Worm (Caenorhabditis elegans): Measurements from ENCODE around the gene Y113G7A.13.

The Y113G7A.13 gene

ce11 chrV:20126637-20127036 lies 21.4 kb upstream of the Y113G7A.13 start:
- TF ChIP-seq ztf-23 (GFP tag; IDR thresholded peaks at IDR 0.05) (no peak), klf-2 (GFP tag; conservative IDR thresholded peaks at IDR 0.05) (0 out of 2 replicates have a peak, but pooled peaks have one; percentile 23)

DNA sequence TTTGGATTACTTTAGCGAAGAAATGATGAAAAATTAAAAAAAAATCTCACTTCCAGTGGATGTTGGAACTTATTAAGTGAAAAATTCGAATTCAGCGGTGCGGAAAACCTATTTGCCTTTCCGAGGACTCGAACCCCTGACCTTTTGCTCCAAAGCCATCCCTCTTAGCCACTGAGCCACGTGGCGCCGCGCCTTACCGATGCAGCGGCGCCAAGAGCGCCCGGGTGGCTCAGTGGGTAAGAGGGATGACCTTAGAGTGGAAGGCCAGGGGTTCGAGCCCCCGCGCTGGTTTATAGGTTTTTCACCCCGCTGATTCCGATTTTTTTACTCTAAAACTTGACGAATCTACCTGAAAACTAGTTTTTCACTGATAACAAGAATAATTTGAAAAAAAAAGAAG lies 20.5 kb upstream of the Y113G7A.13 start:
- TF ChIP-seq klf-2 (GFP tag; conservative IDR thresholded peaks at IDR 0.05) (no peak), flt-1 (GFP tag; IDR thresholded peaks at IDR 0.05) (no peak), ztf-29 (GFP tag; IDR thresholded peaks at IDR 0.05) (no peak), tab-1 (GFP tag; IDR thresholded peaks at IDR 0.05) (no peak), cog-1 (tag; optimal IDR thresholded peaks at IDR 0.05) (no peak), T22C8.4 (GFP tag; IDR thresholded peaks at IDR 0.05) (no peak), ref-1 (GFP tag; conservative IDR thresholded peaks at IDR 0.05) (no peak), med-1 (GFP tag; optimal IDR thresholded peaks at IDR 0.05; ENCODE audit: insufficient read depth) (no peak), ztf-23 (GFP tag; IDR thresholded peaks at IDR 0.05) (no peak)

DNA sequence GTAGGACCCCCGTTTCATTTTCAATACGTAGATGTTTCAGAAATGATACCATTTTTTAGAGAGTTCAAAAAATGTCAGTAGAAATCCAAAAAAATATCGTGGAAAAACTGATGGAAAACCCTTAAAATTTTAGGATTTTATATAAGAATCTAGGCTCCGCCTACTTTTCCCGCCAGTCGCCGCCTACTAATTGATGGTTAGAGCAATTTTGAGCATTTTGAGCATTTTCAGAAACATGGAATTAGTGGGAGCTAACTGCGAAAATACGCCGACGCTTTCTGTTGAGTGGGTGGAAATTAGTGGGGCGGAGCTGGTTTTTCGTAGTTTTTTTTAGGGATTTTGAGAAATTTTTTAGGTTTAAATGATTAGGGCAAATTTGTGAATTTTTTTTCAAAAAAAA lies 14.8 kb upstream of the Y113G7A.13 start, which contains the start of gene ssu-1:
TSS of gene ssu-1 (minus strand) at position 101 of the 400 bp plus-strand sequence.
- TF ChIP-seq ref-1 (GFP tag; conservative IDR thresholded peaks at IDR 0.05) (no peak), cog-1 (tag; optimal IDR thresholded peaks at IDR 0.05) (no peak), ztf-23 (GFP tag; IDR thresholded peaks at IDR 0.05) (no peak), T22C8.4 (GFP tag; IDR thresholded peaks at IDR 0.05) (no peak), klf-2 (GFP tag; conservative IDR thresholded peaks at IDR 0.05) (no peak), med-1 (GFP tag; optimal IDR thresholded peaks at IDR 0.05; ENCODE audit: insufficient read depth) (no peak), ztf-29 (GFP tag; IDR thresholded peaks at IDR 0.05) (no peak), tab-1 (GFP tag; IDR thresholded peaks at IDR 0.05) (no peak), flt-1 (GFP tag; IDR thresholded peaks at IDR 0.05) (no peak)

DNA sequence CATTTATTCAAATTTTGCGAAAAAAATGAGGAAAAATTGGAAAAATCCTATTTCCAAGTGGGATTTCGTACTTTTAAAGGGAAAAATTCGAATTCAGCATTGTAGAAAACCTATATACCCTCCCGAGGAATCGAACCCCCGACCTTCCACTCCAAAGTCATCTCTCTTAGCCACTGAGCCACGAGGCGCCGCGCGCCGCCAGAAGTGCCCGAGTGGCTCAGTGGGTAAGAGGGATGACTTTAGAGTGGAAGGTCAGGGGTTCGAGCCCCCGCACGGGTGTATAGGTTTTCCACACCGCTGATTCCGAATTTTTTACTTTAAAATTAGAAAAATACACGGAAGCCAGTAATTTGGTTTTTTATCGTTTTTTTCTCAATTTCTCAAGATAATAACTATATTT lies 13.2 kb upstream of the Y113G7A.13 start:
- TF ChIP-seq cog-1 (tag; optimal IDR thresholded peaks at IDR 0.05) (no peak), med-1 (GFP tag; optimal IDR thresholded peaks at IDR 0.05; ENCODE audit: insufficient read depth) (no peak), ref-1 (GFP tag; conservative IDR thresholded peaks at IDR 0.05) (no peak), ztf-29 (GFP tag; IDR thresholded peaks at IDR 0.05) (no peak), klf-2 (GFP tag; conservative IDR thresholded peaks at IDR 0.05) (no peak), T22C8.4 (GFP tag; IDR thresholded peaks at IDR 0.05) (no peak), ztf-23 (GFP tag; IDR thresholded peaks at IDR 0.05) (no peak), tab-1 (GFP tag; IDR thresholded peaks at IDR 0.05) (no peak), flt-1 (GFP tag; IDR thresholded peaks at IDR 0.05) (no peak)

DNA sequence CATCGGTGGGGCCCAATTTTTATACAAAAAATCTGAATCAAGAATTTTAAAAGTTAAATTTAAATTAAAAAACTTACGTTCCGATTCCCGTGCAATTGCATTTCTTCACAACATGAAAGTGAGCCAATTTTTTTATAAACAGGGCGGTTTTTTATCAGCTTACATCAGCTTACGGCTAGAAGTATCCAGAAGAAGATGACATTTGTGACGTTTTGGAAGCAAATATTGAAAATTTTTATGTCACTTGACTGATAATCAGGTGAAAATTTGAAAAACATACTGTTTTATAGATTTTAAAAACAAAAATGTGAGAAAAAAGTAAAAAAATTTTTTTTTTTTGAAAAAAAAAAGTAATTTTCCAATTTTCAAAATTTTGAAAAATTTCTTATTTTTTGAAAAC lies 12.7 kb upstream of the Y113G7A.13 start, which contains the start of gene Y113G7A.22:
TSS of gene Y113G7A.22 (minus strand) at position 101 of the 400 bp plus-strand sequence.
- TF ChIP-seq ref-1 (GFP tag; conservative IDR thresholded peaks at IDR 0.05), result no peak
- TF ChIP-seq tab-1 (GFP tag; IDR thresholded peaks at IDR 0.05), result no peak
- TF ChIP-seq T22C8.4 (GFP tag; IDR thresholded peaks at IDR 0.05), result no peak

ce11 chrV:20138407-20139044 lies 9.5 kb upstream of the Y113G7A.13 start, which contains the start of gene Y113G7A.14:
TSS of gene Y113G7A.14 (minus strand) at chrV:20138457.
- TF ChIP-seq cog-1 (tag; optimal IDR thresholded peaks at IDR 0.05) (no peak), tab-1 (GFP tag; IDR thresholded peaks at IDR 0.05) (no peak), ref-1 (GFP tag; conservative IDR thresholded peaks at IDR 0.05) (no peak), med-1 (GFP tag; optimal IDR thresholded peaks at IDR 0.05; ENCODE audit: insufficient read depth) (no peak), ztf-23 (GFP tag; IDR thresholded peaks at IDR 0.05) (no peak), klf-2 (GFP tag; conservative IDR thresholded peaks at IDR 0.05) (no peak), ztf-29 (GFP tag; IDR thresholded peaks at IDR 0.05) (no peak), flt-1 (GFP tag; IDR thresholded peaks at IDR 0.05) (no peak), T22C8.4 (GFP tag; IDR thresholded peaks at IDR 0.05) (no peak)

DNA sequence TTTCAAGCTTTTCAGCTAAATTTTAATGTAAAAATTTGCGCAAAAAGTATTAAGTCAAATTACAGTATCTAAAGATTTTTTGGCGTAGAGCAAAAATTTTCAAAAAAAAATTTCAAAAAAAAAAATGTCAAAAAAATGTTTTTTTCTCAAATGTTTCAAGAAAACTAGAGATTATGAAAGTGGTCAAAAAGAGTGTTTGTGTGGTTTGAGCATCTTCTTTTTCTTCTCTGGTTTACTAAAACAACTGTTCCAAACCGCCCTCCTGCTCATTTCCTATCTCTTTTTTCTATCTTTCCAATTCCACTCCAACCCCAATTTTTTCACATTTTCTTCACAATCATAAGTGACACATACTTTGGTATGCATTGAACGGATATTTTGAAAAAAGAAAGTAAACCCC lies 5.7 kb upstream of the Y113G7A.13 start, which contains the start of gene Y113G7A.12:
TSS of gene Y113G7A.12 (plus strand) at position 301 of the 400 bp plus-strand sequence.
- no peak for TF ChIP-seq T22C8.4 (GFP tag; IDR thresholded peaks at IDR 0.05)
- no peak for TF ChIP-seq cog-1 (tag; optimal IDR thresholded peaks at IDR 0.05)
- no peak for TF ChIP-seq med-1 (GFP tag; optimal IDR thresholded peaks at IDR 0.05; ENCODE audit: insufficient read depth)
- TF ChIP-seq klf-2 (GFP tag; conservative IDR thresholded peaks at IDR 0.05), result no peak
- TF ChIP-seq ztf-23 (GFP tag; IDR thresholded peaks at IDR 0.05), result no peak
- no peak for TF ChIP-seq ref-1 (GFP tag; conservative IDR thresholded peaks at IDR 0.05)

DNA sequence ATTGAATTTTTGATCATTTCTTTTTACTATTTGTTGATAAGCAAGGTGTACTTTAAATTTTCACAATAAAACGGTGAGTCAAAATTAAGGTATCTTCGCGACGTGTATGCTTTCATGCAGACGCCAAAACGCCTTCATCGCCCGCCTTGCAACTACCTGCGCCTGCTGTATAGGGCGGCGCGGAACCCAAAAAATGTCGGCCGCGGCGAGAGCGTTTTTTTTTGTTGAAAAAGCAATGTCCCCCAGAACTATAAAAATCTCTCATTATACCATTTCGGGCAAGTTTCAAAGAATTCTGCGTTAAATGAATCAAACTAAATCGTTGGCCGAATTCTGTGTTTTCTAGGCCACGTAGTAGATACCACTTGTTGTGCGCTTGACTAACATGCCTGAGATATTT lies 4.3 kb upstream of the Y113G7A.13 start:
- TF ChIP-seq T22C8.4 (GFP tag; IDR thresholded peaks at IDR 0.05) (no peak), cog-1 (tag; optimal IDR thresholded peaks at IDR 0.05) (no peak), klf-2 (GFP tag; conservative IDR thresholded peaks at IDR 0.05) (no peak), med-1 (GFP tag; optimal IDR thresholded peaks at IDR 0.05; ENCODE audit: insufficient read depth) (no peak), ztf-23 (GFP tag; IDR thresholded peaks at IDR 0.05) (no peak), tab-1 (GFP tag; IDR thresholded peaks at IDR 0.05) (no peak), ztf-29 (GFP tag; IDR thresholded peaks at IDR 0.05) (no peak), ref-1 (GFP tag; conservative IDR thresholded peaks at IDR 0.05) (no peak), flt-1 (GFP tag; IDR thresholded peaks at IDR 0.05) (no peak)

DNA sequence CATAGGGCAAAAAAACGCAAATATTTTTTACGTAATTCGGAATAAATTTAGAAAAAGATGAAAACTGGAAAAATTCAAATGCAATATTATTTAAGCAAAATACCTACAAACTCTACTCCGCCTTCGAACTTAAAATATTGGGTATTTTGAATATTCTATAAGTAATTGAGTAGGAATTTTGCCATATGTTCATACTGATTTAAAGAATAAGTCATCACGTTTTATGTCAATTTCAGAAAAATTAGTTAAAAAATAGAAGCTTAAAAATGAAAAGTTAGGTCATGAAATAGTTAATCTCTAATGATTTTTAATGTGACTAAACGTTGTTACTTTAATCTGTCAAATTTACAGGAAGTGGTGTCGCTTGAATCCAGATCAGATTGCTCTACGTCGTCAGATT lies 3.4 kb downstream of the Y113G7A.13 start, which contains the start of gene F19B2.7:
TSS of gene F19B2.7 (plus strand) at position 301 of the 400 bp plus-strand sequence.
- TF ChIP-seq flt-1 (GFP tag; IDR thresholded peaks at IDR 0.05) (no peak), ztf-23 (GFP tag; IDR thresholded peaks at IDR 0.05) (no peak), ref-1 (GFP tag; conservative IDR thresholded peaks at IDR 0.05) (no peak)

- no peak for TF ChIP-seq flt-1 (GFP tag; IDR thresholded peaks at IDR 0.05)
- TF ChIP-seq ztf-23 (GFP tag; IDR thresholded peaks at IDR 0.05), result no peak
- no peak for TF ChIP-seq ref-1 (GFP tag; conservative IDR thresholded peaks at IDR 0.05)
- TF ChIP-seq T22C8.4 (GFP tag; IDR thresholded peaks at IDR 0.05), result no peak
- TF ChIP-seq med-1 (GFP tag; optimal IDR thresholded peaks at IDR 0.05; ENCODE audit: insufficient read depth), result no peak
- TF ChIP-seq ztf-29 (GFP tag; IDR thresholded peaks at IDR 0.05), result no peak
- TF ChIP-seq tab-1 (GFP tag; IDR thresholded peaks at IDR 0.05), result no peak
Observed at ce11 chrV:20151855-20152254, 3.9 kb downstream of the Y113G7A.13 start.

Data from whole organism, midembryonic.